Fruit fly (Drosophila melanogaster): ENCODE measurements around the gene CG12951.

The CG12951 gene

DNA sequence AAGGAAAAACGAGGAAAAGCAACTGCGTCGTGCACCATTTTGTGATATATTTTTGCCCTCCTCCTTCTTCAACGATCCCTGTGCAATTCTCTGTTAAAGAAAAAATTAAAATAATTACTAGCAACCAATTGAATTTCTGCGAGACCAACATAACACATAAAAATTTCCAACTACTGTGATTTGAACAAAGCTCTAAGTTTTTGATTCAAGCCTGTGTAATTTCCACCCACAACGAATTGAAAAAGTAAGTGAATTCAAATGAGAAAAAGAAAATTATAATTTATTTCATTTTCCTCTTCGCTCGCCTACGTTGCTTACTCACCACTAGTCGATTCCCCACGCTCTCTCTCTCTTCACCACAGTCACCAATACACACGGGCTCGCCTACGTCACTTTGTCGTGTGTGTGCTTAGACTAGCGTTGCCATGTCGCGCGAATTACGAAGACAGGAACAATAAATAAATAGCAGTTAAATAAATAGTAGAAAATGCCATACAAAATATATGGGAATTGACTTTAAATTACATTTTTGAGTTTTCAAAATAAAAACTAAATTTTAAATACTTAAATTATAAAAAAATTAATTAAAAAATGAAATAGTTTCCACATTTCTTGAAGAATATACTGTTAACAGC, 12.2 kb upstream of the CG12951 start:
- no peak for TF ChIP-seq CG8478 (optimal IDR thresholded peaks at IDR 0.05)
- no peak for TF ChIP-seq pan (optimal IDR thresholded peaks at IDR 0.05)
- TF ChIP-seq usp (GFP tag; optimal IDR thresholded peaks at IDR 0.05) = no peak
- TF ChIP-seq EcR (GFP tag; optimal IDR thresholded peaks at IDR 0.05) = no peak
- no peak for TF ChIP-seq Dll (optimal IDR thresholded peaks at IDR 0.05)
- TF ChIP-seq psq (optimal IDR thresholded peaks at IDR 0.05) = no peak

dm6 chr3R:9341189-9342012, 11.3 kb upstream of the CG12951 start:
- TF ChIP-seq CG8478 (optimal IDR thresholded peaks at IDR 0.05) (no peak), usp (GFP tag; optimal IDR thresholded peaks at IDR 0.05) (no peak), EcR (GFP tag; optimal IDR thresholded peaks at IDR 0.05) (no peak), pan (optimal IDR thresholded peaks at IDR 0.05) (no peak), psq (optimal IDR thresholded peaks at IDR 0.05) (no peak), Dll (optimal IDR thresholded peaks at IDR 0.05) (no peak)

DNA sequence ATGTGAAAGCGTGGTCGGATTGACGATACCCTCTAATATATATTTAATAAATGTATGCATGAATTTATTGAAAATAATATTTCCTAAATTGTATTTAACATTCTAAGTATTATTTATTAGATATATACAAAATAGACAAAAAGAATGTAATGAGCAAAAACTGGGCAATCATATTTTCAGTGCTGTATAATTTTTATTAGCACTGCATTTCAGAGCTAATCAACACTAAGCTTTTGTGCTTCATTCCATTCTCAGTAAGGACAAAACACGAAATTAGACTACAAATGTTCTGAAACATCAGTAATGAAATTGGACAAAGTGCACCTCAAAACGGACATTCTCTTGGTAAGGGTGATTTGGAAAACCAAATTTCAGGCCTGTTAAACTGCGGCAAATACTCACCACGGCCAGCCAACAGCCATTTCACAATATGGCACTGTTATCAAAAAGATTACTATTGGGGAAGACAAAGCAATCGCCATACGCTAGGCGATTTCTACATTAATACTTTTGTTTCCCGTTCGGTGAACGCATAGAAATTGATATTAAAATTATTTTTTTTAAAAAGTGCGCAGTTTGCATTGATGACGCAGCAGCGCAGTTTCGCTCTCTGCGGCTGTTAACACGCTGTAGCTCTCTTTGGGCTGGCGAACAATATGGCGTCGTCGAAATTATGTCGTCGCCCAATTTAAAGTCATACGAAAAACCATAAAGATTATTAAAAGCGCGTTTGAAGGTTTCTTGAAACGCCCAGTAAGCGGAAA, 10.5 kb upstream of the CG12951 start:
- TF ChIP-seq pan (optimal IDR thresholded peaks at IDR 0.05) = peak; percentile 74
- TF ChIP-seq usp (GFP tag; optimal IDR thresholded peaks at IDR 0.05) = no peak

dm6 chr3R:9340076-9340315, 9.9 kb upstream of the CG12951 start, which contains the start of gene drn:
Gene drn (plus strand): TSS chr3R:9340216.
- no peak for TF ChIP-seq psq (optimal IDR thresholded peaks at IDR 0.05)
- TF ChIP-seq pan (optimal IDR thresholded peaks at IDR 0.05) = no peak
- no peak for TF ChIP-seq EcR (GFP tag; optimal IDR thresholded peaks at IDR 0.05)
- TF ChIP-seq usp (GFP tag; optimal IDR thresholded peaks at IDR 0.05) = no peak
- no peak for TF ChIP-seq CG8478 (optimal IDR thresholded peaks at IDR 0.05)
- TF ChIP-seq Dll (optimal IDR thresholded peaks at IDR 0.05) = no peak

dm6 chr3R:9339176-9340075, 9.3 kb upstream of the CG12951 start:
- TF ChIP-seq EcR (GFP tag; optimal IDR thresholded peaks at IDR 0.05) = peak in 1 of 2 experiments; percentile 14
- TF ChIP-seq usp (GFP tag; optimal IDR thresholded peaks at IDR 0.05) = no peak

- TF ChIP-seq pan (optimal IDR thresholded peaks at IDR 0.05) = no peak
- no peak for TF ChIP-seq CG8478 (optimal IDR thresholded peaks at IDR 0.05)
- TF ChIP-seq Dll (optimal IDR thresholded peaks at IDR 0.05) = no peak
- TF ChIP-seq usp (GFP tag; optimal IDR thresholded peaks at IDR 0.05) = no peak
- TF ChIP-seq EcR (GFP tag; optimal IDR thresholded peaks at IDR 0.05) = peak in 1 of 2 experiments; percentile 87
- TF ChIP-seq psq (optimal IDR thresholded peaks at IDR 0.05) = no peak
These were observed 8.6 kb upstream of the CG12951 start for dm6 chr3R:9338771-9339170.

- TF ChIP-seq Dll (optimal IDR thresholded peaks at IDR 0.05) = no peak
- no peak for TF ChIP-seq psq (optimal IDR thresholded peaks at IDR 0.05)
- TF ChIP-seq pan (optimal IDR thresholded peaks at IDR 0.05) = no peak
- TF ChIP-seq CG8478 (optimal IDR thresholded peaks at IDR 0.05) = no peak
- no peak for TF ChIP-seq EcR (GFP tag; optimal IDR thresholded peaks at IDR 0.05)
- no peak for TF ChIP-seq usp (GFP tag; optimal IDR thresholded peaks at IDR 0.05)
These were observed 7.5 kb upstream of the CG12951 start for dm6 chr3R:9337402-9338254.

DNA sequence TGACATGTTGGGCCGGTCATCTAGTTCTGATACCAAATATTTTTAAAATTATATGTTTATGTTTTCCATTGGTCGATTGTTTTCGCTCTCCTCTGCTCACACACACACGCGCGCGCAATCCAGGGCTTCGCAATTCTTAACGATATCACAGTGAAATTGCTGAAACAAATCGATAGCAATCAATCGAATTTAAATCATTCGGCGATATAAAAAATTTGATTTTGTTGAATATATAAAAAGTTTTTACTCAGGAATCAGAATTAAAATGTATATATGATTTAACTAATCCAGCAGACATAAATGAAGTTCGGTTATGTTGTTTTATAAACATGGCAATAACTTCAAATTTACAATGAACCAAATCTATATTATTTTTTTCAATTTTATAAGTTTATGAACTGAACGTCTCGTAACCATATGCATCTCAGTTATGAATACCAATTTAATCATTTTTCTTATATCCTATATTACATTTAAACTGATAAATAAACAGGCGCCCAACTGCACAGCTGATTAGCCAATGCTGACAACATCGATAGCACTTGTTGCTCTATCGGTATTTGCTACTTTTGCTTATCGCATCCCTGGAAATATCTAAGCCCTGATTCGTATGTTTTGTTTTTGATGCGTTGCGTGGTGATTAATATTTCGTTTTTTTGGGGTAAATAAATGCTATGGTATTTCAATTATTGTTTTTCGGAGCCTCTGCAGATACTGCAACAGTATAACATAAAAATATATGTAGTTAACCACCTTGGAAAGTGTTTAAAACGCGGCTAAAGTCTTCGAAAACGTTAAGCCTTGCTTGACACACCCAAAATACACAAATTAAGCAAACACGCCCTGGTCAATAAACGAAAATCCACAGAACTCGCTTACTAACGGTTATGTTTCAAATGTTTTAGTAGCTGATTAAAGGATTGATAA, 4.7 kb upstream of the CG12951 start, which contains the start of the genes Aduk and pasi2:
Gene Aduk (minus strand): TSS at position 123 of the 927 bp plus-strand sequence.
Gene pasi2 (plus strand): TSS at position 579 of the 927 bp plus-strand sequence.
- no peak for TF ChIP-seq Dll (optimal IDR thresholded peaks at IDR 0.05)
- no peak for TF ChIP-seq psq (optimal IDR thresholded peaks at IDR 0.05)
- TF ChIP-seq pan (optimal IDR thresholded peaks at IDR 0.05) = no peak
- TF ChIP-seq EcR (GFP tag; optimal IDR thresholded peaks at IDR 0.05) = no peak
- no peak for TF ChIP-seq usp (GFP tag; optimal IDR thresholded peaks at IDR 0.05)
- TF ChIP-seq CG8478 (optimal IDR thresholded peaks at IDR 0.05) = no peak

- TF ChIP-seq CG8478 (optimal IDR thresholded peaks at IDR 0.05) (no peak), EcR (GFP tag; optimal IDR thresholded peaks at IDR 0.05) (no peak), usp (GFP tag; optimal IDR thresholded peaks at IDR 0.05) (no peak), pan (optimal IDR thresholded peaks at IDR 0.05) (no peak), psq (optimal IDR thresholded peaks at IDR 0.05) (no peak)
These were observed 1.7 kb upstream of the CG12951 start, which contains the start of gene CG16749 for dm6 chr3R:9331861-9332260. Gene CG16749 (minus strand): TSS chr3R:9331885.

- no peak for TF ChIP-seq EcR (GFP tag; optimal IDR thresholded peaks at IDR 0.05)
- no peak for TF ChIP-seq usp (GFP tag; optimal IDR thresholded peaks at IDR 0.05)
- TF ChIP-seq Dll (optimal IDR thresholded peaks at IDR 0.05) = no peak
- TF ChIP-seq CG8478 (optimal IDR thresholded peaks at IDR 0.05) = no peak
- no peak for TF ChIP-seq psq (optimal IDR thresholded peaks at IDR 0.05)
- TF ChIP-seq pan (optimal IDR thresholded peaks at IDR 0.05) = no peak
These were observed 1.3 kb downstream of the CG12951 start for dm6 chr3R:9328812-9329211.

Data from whole organism.